Fruit fly (Drosophila melanogaster) whole organism, embryonic: ENCODE measurements around the gene CG1309.

Source experiments
- Bteb2 ChIP-seq: fragments of 200-800 bp; sonication (Bioruptor generic); optimal IDR thresholded peaks from 2 replicates; lab custom pipeline; 2016; ENCODE audit warnings: missing biosample characterization, missing genetic modification characterization
- CG10274 ChIP-seq: fragments of 200-800 bp; sonication (Bioruptor generic); optimal IDR thresholded peaks from 3 replicates; lab custom pipeline; 2017; ENCODE audit warnings: missing biosample characterization, mild to moderate bottlenecking, missing genetic modification characterization
- CG10366 ChIP-seq: fragments of 200-800 bp; sonication (Bioruptor generic); IDR thresholded peaks from 2 replicates; pipeline ENCODE4 v1.3.6; 2022; ENCODE audit warnings: missing biosample characterization, missing genetic modification characterization
- CG11247 ChIP-seq: fragments of 200-800 bp; sonication (Bioruptor generic); IDR thresholded peaks from 2 replicates; pipeline ENCODE4 v1.3.6; 2022; ENCODE audit warnings: missing biosample characterization, missing genetic modification characterization
- CG11504 ChIP-seq: fragments of 200-800 bp; sonication (Bioruptor generic); optimal IDR thresholded peaks from 3 replicates; lab custom pipeline; 2019; ENCODE audit warnings: missing biosample characterization, mild to moderate bottlenecking, missing genetic modification characterization, moderate library complexity
- CG12219 ChIP-seq: fragments of 200-800 bp; sonication (Bioruptor generic); optimal IDR thresholded peaks from 3 replicates; lab custom pipeline; 2018; ENCODE audit warnings: missing biosample characterization, mild to moderate bottlenecking, missing genetic modification characterization
- CG12942 ChIP-seq: fragments of 200-800 bp; sonication (Bioruptor generic); optimal IDR thresholded peaks from 3 replicates; lab custom pipeline; 2016; ENCODE audit warnings: missing biosample characterization, missing genetic modification characterization
- CG13624 ChIP-seq: fragments of 200-800 bp; sonication (Bioruptor generic); optimal IDR thresholded peaks from 2 replicates; lab custom pipeline; 2016; ENCODE audit warnings: missing biosample characterization, missing genetic modification characterization
- CG15514 ChIP-seq: fragments of 200-800 bp; sonication (Bioruptor generic); optimal IDR thresholded peaks from 3 replicates; lab custom pipeline; 2017; ENCODE audit warnings: missing biosample characterization, missing genetic modification characterization, mild to moderate bottlenecking, moderate library complexity, missing genetic modification reagents
- CG15696 ChIP-seq: fragments of 200-800 bp; sonication (Bioruptor generic); optimal IDR thresholded peaks from 2 replicates; lab custom pipeline; 2019; ENCODE audit warnings: missing biosample characterization, mild to moderate bottlenecking, missing genetic modification characterization, moderate library complexity
- CG17802 ChIP-seq: fragments of 200-800 bp; sonication (Bioruptor generic); optimal IDR thresholded peaks from 2 replicates; lab custom pipeline; 2018; ENCODE audit warnings: missing biosample characterization, mild to moderate bottlenecking, missing genetic modification characterization, moderate library complexity
- CG18011 ChIP-seq: fragments of 200-800 bp; sonication (Bioruptor generic); optimal IDR thresholded peaks from 2 replicates; lab custom pipeline; 2017; ENCODE audit warnings: missing biosample characterization, missing genetic modification characterization, mild to moderate bottlenecking, moderate library complexity, missing genotype
- CG18262 ChIP-seq: fragments of 200-800 bp; optimal IDR thresholded peaks from 3 replicates; lab custom pipeline; 2019; ENCODE audit warnings: missing biosample characterization, mild to moderate bottlenecking, missing genetic modification characterization, moderate library complexity
- CG2129 ChIP-seq: fragments of 200-800 bp; sonication (Bioruptor generic); IDR thresholded peaks from 2 replicates; pipeline ENCODE4 v1.3.6; 2022; ENCODE audit warnings: missing biosample characterization, missing genetic modification characterization; ENCODE audit not compliant: partially characterized antibody
- CG2712 ChIP-seq: fragments of 200-800 bp; optimal IDR thresholded peaks from 3 replicates; lab custom pipeline; 2019; ENCODE audit warnings: missing biosample characterization, mild to moderate bottlenecking, missing genetic modification characterization, moderate library complexity
- CG43689 ChIP-seq: fragments of 200-800 bp; sonication (Bioruptor generic); IDR thresholded peaks from 2 replicates; pipeline ENCODE4 v1.3.6; 2022; ENCODE audit warnings: missing biosample characterization, missing genetic modification characterization
- CG4404 ChIP-seq: fragments of 200-800 bp; sonication (Bioruptor generic); IDR thresholded peaks from 2 replicates; pipeline ENCODE4 v1.3.6; 2022; ENCODE audit warnings: missing biosample characterization, missing genetic modification characterization
- CG4424 ChIP-seq: fragments of 200-800 bp; sonication (Bioruptor generic); optimal IDR thresholded peaks from 3 replicates; lab custom pipeline; 2016; ENCODE audit warnings: missing biosample characterization, missing genetic modification characterization
- CG4820 ChIP-seq: fragments of 200-800 bp; sonication (Bioruptor generic); optimal IDR thresholded peaks from 3 replicates; lab custom pipeline; 2016; ENCODE audit warnings: missing biosample characterization, missing genetic modification characterization
- CG4854 ChIP-seq: fragments of 200-800 bp; sonication (Bioruptor generic); optimal IDR thresholded peaks from 2 replicates; lab custom pipeline; 2016; ENCODE audit warnings: missing biosample characterization, missing genetic modification characterization, inconsistent platforms
- CG6813 ChIP-seq: fragments of 200-800 bp; sonication (Bioruptor generic); optimal IDR thresholded peaks from 2 replicates; lab custom pipeline; 2017; ENCODE audit warnings: missing biosample characterization, missing genetic modification characterization, mild to moderate bottlenecking, moderate library complexity, missing genetic modification reagents
- CG8089 ChIP-seq: fragments of 200-800 bp; sonication (Bioruptor generic); optimal IDR thresholded peaks from 3 replicates; lab custom pipeline; 2016; ENCODE audit warnings: missing biosample characterization, missing genetic modification characterization
- CG8765 ChIP-seq: fragments of 200-800 bp; sonication (Bioruptor generic); IDR thresholded peaks from 2 replicates; pipeline ENCODE4 v1.3.6; 2022; ENCODE audit warnings: missing biosample characterization, missing genetic modification characterization
- CG9932 ChIP-seq: fragments of 200-800 bp; sonication (Bioruptor generic); IDR thresholded peaks from 2 replicates; pipeline ENCODE4 v1.3.6; 2022; ENCODE audit warnings: missing biosample characterization, missing genetic modification characterization
- Camta ChIP-seq: fragments of 200-800 bp; sonication (Bioruptor generic); optimal IDR thresholded peaks from 2 replicates; lab custom pipeline; 2016; ENCODE audit warnings: missing biosample characterization, missing genetic modification characterization
- Chrac-16 ChIP-seq: fragments of 200-800 bp; sonication (Bioruptor generic); optimal IDR thresholded peaks from 3 replicates; lab custom pipeline; 2016; ENCODE audit warnings: missing biosample characterization, missing genetic modification characterization
- Dref ChIP-seq: fragments of 200-800 bp; sonication (Bioruptor generic); IDR thresholded peaks from 2 replicates; pipeline ENCODE4 v1.3.6; 2022; ENCODE audit warnings: missing biosample characterization, missing genetic modification characterization
- E2f2 ChIP-seq: fragments of 200-800 bp; sonication (Bioruptor generic); IDR thresholded peaks from 2 replicates; pipeline ENCODE4 v1.3.6; 2022; ENCODE audit warnings: missing biosample characterization, missing genetic modification characterization
- Ets97D ChIP-seq: fragments of 200-800 bp; sonication (Bioruptor generic); optimal IDR thresholded peaks from 3 replicates; lab custom pipeline; 2016; ENCODE audit warnings: missing biosample characterization, missing genetic modification characterization
- Myb ChIP-seq: fragments of 200-800 bp; sonication (Bioruptor generic); optimal IDR thresholded peaks from 2 replicates; lab custom pipeline; 2016; ENCODE audit warnings: missing biosample characterization, missing genetic modification characterization
- NC2β ChIP-seq: fragments of 200-800 bp; sonication (Bioruptor generic); optimal IDR thresholded peaks from 2 replicates; lab custom pipeline; 2016; ENCODE audit warnings: missing biosample characterization, missing genetic modification characterization
- NK7.1 ChIP-seq: fragments of 200-800 bp; sonication (Bioruptor generic); optimal IDR thresholded peaks from 3 replicates; lab custom pipeline; 2016; ENCODE audit warnings: missing biosample characterization, missing genetic modification characterization
- Nf-YC ChIP-seq: fragments of 200-800 bp; optimal IDR thresholded peaks from 3 replicates; lab custom pipeline; 2019; ENCODE audit warnings: missing biosample characterization, mild to moderate bottlenecking, missing genetic modification characterization, moderate library complexity
- Pdp1 ChIP-seq, 2 experiments: fragments of 200-800 bp; sonication (Bioruptor generic); optimal IDR thresholded peaks; 3 replicates each; lab custom pipeline; 2016; ENCODE audit warnings: missing biosample characterization in 2 of 2, missing genetic modification characterization in 2 of 2, mild to moderate bottlenecking in 1 of 2, moderate library complexity in 1 of 2
- Scr ChIP-seq: fragments of 200-800 bp; sonication (Bioruptor generic); IDR thresholded peaks from 2 replicates; pipeline ENCODE4 v1.3.6; 2022; ENCODE audit warnings: missing biosample characterization, missing genetic modification characterization; ENCODE audit not compliant: partially characterized antibody
- Side ChIP-seq: fragments of 200-800 bp; sonication (Bioruptor generic); optimal IDR thresholded peaks from 2 replicates; lab custom pipeline; 2016; ENCODE audit warnings: missing biosample characterization, missing genetic modification characterization
- Ssrp ChIP-seq: fragments of 200-800 bp; sonication (Bioruptor generic); optimal IDR thresholded peaks from 2 replicates; lab custom pipeline; 2018; ENCODE audit warnings: missing biosample characterization, mild to moderate bottlenecking, missing genetic modification characterization, moderate library complexity
- amos ChIP-seq: fragments of 200-800 bp; sonication (Bioruptor generic); IDR thresholded peaks from 2 replicates; pipeline ENCODE4 v1.3.6; 2022; ENCODE audit warnings: missing biosample characterization, missing genetic modification characterization; ENCODE audit not compliant: partially characterized antibody
- chinmo ChIP-seq: fragments of 200-800 bp; sonication (Bioruptor generic); IDR thresholded peaks from 4 replicates; pipeline ENCODE4 v1.3.6; 2022; ENCODE audit warnings: missing biosample characterization, missing genetic modification characterization; ENCODE audit not compliant: partially characterized antibody
- crc ChIP-seq: fragments of 200-800 bp; sonication (Bioruptor generic); optimal IDR thresholded peaks from 2 replicates; lab custom pipeline; 2016; ENCODE audit warnings: missing biosample characterization, missing genetic modification characterization
- danr ChIP-seq: fragments of 200-800 bp; sonication (Bioruptor generic); IDR thresholded peaks from 2 replicates; pipeline ENCODE4 v1.3.6; 2022; ENCODE audit warnings: missing biosample characterization, missing genetic modification characterization
- disco-r ChIP-seq: fragments of 200-800 bp; sonication (Bioruptor generic); optimal IDR thresholded peaks from 2 replicates; lab custom pipeline; 2016; ENCODE audit warnings: missing biosample characterization, missing genetic modification characterization
- dpn ChIP-seq, 2 experiments: fragments of 200-800 bp; sonication (Bioruptor generic); optimal IDR thresholded peaks; 3 replicates each; lab custom pipeline; 2016; ENCODE audit warnings: missing biosample characterization in 2 of 2, missing genetic modification characterization in 2 of 2
- ftz-f1 ChIP-seq: fragments of 200-800 bp; sonication (Bioruptor generic); optimal IDR thresholded peaks from 2 replicates; lab custom pipeline; 2016; ENCODE audit warnings: missing biosample characterization, missing genetic modification characterization
- h ChIP-seq: fragments of >200 bp; optimal IDR thresholded peaks from 2 replicates; lab custom pipeline; 2017
- kah ChIP-seq: fragments of 200-800 bp; sonication (Bioruptor generic); optimal IDR thresholded peaks from 2 replicates; lab custom pipeline; 2018; ENCODE audit warnings: missing biosample characterization, mild to moderate bottlenecking, missing genetic modification characterization
- mirr ChIP-seq: fragments of 200-800 bp; sonication (Bioruptor generic); optimal IDR thresholded peaks from 3 replicates; lab custom pipeline; 2018; ENCODE audit warnings: missing biosample characterization, mild to moderate bottlenecking, missing genetic modification characterization
- nmo ChIP-seq: fragments of 200-800 bp; sonication (Bioruptor generic); optimal IDR thresholded peaks from 2 replicates; lab custom pipeline; 2018; ENCODE audit warnings: missing biosample characterization, mild to moderate bottlenecking, missing genetic modification characterization, moderate library complexity
- org-1 ChIP-seq: fragments of 200-800 bp; sonication (Bioruptor generic); optimal IDR thresholded peaks from 2 replicates; lab custom pipeline; 2017; ENCODE audit warnings: missing biosample characterization, missing genetic modification characterization
- seq ChIP-seq: fragments of 200-800 bp; sonication (Bioruptor generic); IDR thresholded peaks from 2 replicates; pipeline ENCODE4 v1.3.6; 2022; ENCODE audit warnings: missing biosample characterization, missing genetic modification characterization
- tgo ChIP-seq: fragments of 200-800 bp; sonication (Bioruptor generic); IDR thresholded peaks from 3 replicates; pipeline ENCODE4 v1.3.6; 2022; ENCODE audit warnings: missing biosample characterization, missing genetic modification characterization
- yki ChIP-seq: fragments of >200 bp; optimal IDR thresholded peaks from 3 replicates; lab custom pipeline; 2018

Gene CG1309

dm6 chr3L:4282627-4283026, 23.4 kb downstream of the CG1309 start, which contains the start of gene CG11583 (continued):
- TF ChIP-seq CG2712 (peak; percentile 43), Pdp1 (GFP tag; optimal IDR thresholded peaks at IDR 0.05; lab: Kevin White, UChicago) (peak in 1 of 2 experiments; percentile 28), nmo (GFP tag; lab: Kevin White, UChicago) (peak; percentile 24), CG10274 (GFP tag; lab: Kevin White, UChicago) (no peak), seq (no peak), chinmo (GFP tag; lab: Robert Waterston, UW) (no peak), CG6813 (GFP tag; lab: Kevin White, UChicago) (no peak), CG17802 (no peak), CG4854 (peak; percentile 24), org-1 (GFP tag; lab: Kevin White, UChicago) (no peak), Myb (GFP tag; lab: Kevin White, UChicago) (peak; percentile 92), NK7.1 (GFP tag; lab: Kevin White, UChicago) (no peak), Ssrp (tag; lab: Kevin White, UChicago) (no peak), yki (no peak), Scr (peak; percentile 40; the same call in 1 of the 2 replicates), disco-r (no peak), CG18011 (no peak), tgo (GFP tag; lab: Robert Waterston, UW) (no peak), CG4820 (no peak), crc (peak; percentile 3), CG9932 (GFP tag; lab: Robert Waterston, UW) (peak; percentile 61), Camta (GFP tag; lab: Kevin White, UChicago) (no peak), CG2129 (GFP tag; lab: Robert Waterston, UW) (no peak), CG15514 (GFP tag; lab: Kevin White, UChicago) (peak; percentile 97), CG11247 (GFP tag; lab: Robert Waterston, UW) (peak; percentile 9; the same call in 1 of the 2 replicates), amos (GFP tag; lab: Robert Waterston, UW) (peak; percentile 14; the same call in 1 of the 2 replicates), CG4424 (GFP tag; lab: Kevin White, UChicago) (peak; percentile 23), CG11504 (tag; lab: Kevin White, UChicago) (no peak), CG12942 (GFP tag; lab: Kevin White, UChicago) (peak; percentile 24), CG15696 (no peak), danr (no peak), CG10366 (GFP tag; lab: Robert Waterston, UW) (no peak), Side (GFP tag; lab: Kevin White, UChicago) (peak; percentile 55), h (lab: Kevin White, UChicago) (no peak), ftz-f1 (GFP tag; lab: Kevin White, UChicago) (peak; percentile 48), Nf-YC (tag; lab: Kevin White, UChicago) (no peak), NC2β (peak; percentile 57), Ets97D (GFP tag; lab: Kevin White, UChicago) (peak; percentile 86), CG13624 (GFP tag; lab: Kevin White, UChicago) (peak; percentile 42), CG8765 (no peak), kah (GFP tag; lab: Kevin White, UChicago) (no peak), mirr (GFP tag; lab: Kevin White, UChicago) (no peak), CG12219 (GFP tag; lab: Kevin White, UChicago) (no peak), Bteb2 (GFP tag; lab: Kevin White, UChicago) (peak; percentile 8), CG18262 (tag; lab: Kevin White, UChicago) (peak; percentile 5), CG4404 (GFP tag; lab: Robert Waterston, UW) (no peak), E2f2 (GFP tag; lab: Robert Waterston, UW) (peak; percentile 81), CG43689 (GFP tag; lab: Robert Waterston, UW) (no peak), dpn (GFP tag; optimal IDR thresholded peaks at IDR 0.05; lab: Kevin White, UChicago) (peak; percentile 48 to 62), CG8089 (GFP tag; lab: Kevin White, UChicago) (no peak), Chrac-16 (GFP tag; lab: Kevin White, UChicago) (peak; percentile 28), Dref (GFP tag; lab: Robert Waterston, UW) (peak; percentile 38; the same call in 1 of the 2 replicates)
